Worm (Caenorhabditis elegans) whole organism, L3 larva: ENCODE results near the gene srz-64.

Experiments
- ceh-28 ChIP-seq: fragments of 150-350 bp; optimal IDR thresholded peaks from 2 replicates; lab custom pipeline; 2014; ENCODE audit warnings: missing biosample characterization, missing genetic modification reagents, missing genetic modification characterization
- mdl-1 ChIP-seq: fragments of 150-350 bp; optimal IDR thresholded peaks from 2 replicates; lab custom pipeline; 2014; ENCODE audit warnings: missing biosample characterization, missing genetic modification characterization
- nhr-237 ChIP-seq: fragments of 150-350 bp; optimal IDR thresholded peaks from 2 replicates; lab custom pipeline; 2014; ENCODE audit warnings: missing biosample characterization, missing genetic modification characterization
- zag-1 ChIP-seq: fragments of 150-350 bp; optimal IDR thresholded peaks from 2 replicates; lab custom pipeline; 2014; ENCODE audit warnings: missing biosample characterization, missing genetic modification characterization

- TF ChIP-seq zag-1 (tag; lab: Kevin White, UChicago) (no peak), ceh-28 (tag; lab: Kevin White, UChicago) (no peak), mdl-1 (no peak), nhr-237 (tag; lab: Kevin White, UChicago) (no peak)
Observed at ce11 chrII:1298169-1298568, 5.1 kb upstream of the srz-64 start, which contains the start of gene Y57G7A.1.
